Fruit fly (Drosophila melanogaster): ENCODE measurements around the gene Ag5r.

Gene Ag5r

dm6 chrX:14765737-14766253 lies 20.6 kb downstream of the Ag5r start, which contains the start of gene CG15890 (continued):
- no peak for TF ChIP-seq Antp (GFP tag; optimal IDR thresholded peaks at IDR 0.05)
- no peak for TF ChIP-seq BEAF-32 (GFP tag; optimal IDR thresholded peaks at IDR 0.05)
- no peak for TF ChIP-seq Dek (tag; optimal IDR thresholded peaks at IDR 0.05)
- TF ChIP-seq zen (tag; optimal IDR thresholded peaks at IDR 0.05): peak; percentile 48
- TF ChIP-seq Hr78 (GFP tag; optimal IDR thresholded peaks at IDR 0.05): no peak
- TF ChIP-seq CG18619 (GFP tag; optimal IDR thresholded peaks at IDR 0.05): peak; percentile 70
- TF ChIP-seq kni (GFP tag; optimal IDR thresholded peaks at IDR 0.05): no peak
- TF ChIP-seq Lpt (GFP tag; optimal IDR thresholded peaks at IDR 0.05): no peak
- TF ChIP-seq Max (GFP tag; optimal IDR thresholded peaks at IDR 0.05): no peak
- peak; percentile 50 for TF ChIP-seq Hr3 (GFP tag; optimal IDR thresholded peaks at IDR 0.05)
- TF ChIP-seq Deaf1 (tag; optimal IDR thresholded peaks at IDR 0.05): peak; percentile 76
- TF ChIP-seq wek (GFP tag; optimal IDR thresholded peaks at IDR 0.05): no peak
- TF ChIP-seq en (GFP tag; optimal IDR thresholded peaks at IDR 0.05): no peak
- TF ChIP-seq CG3995 (GFP tag; optimal IDR thresholded peaks at IDR 0.05): no peak
- TF ChIP-seq gro (GFP tag; optimal IDR thresholded peaks at IDR 0.05): no peak
- no peak for TF ChIP-seq Mrtf (GFP tag; IDR thresholded peaks at IDR 0.05)
- no peak for TF ChIP-seq Poxn (GFP tag; IDR thresholded peaks at IDR 0.05)
- peak; percentile 78 for TF ChIP-seq CoRest (tag; optimal IDR thresholded peaks at IDR 0.05)
- peak; percentile 0 for TF ChIP-seq NfI (GFP tag; optimal IDR thresholded peaks at IDR 0.05)
- no peak for TF ChIP-seq zfh2 (GFP tag; optimal IDR thresholded peaks at IDR 0.05)
- TF ChIP-seq sug (tag; optimal IDR thresholded peaks at IDR 0.05): peak; percentile 28
- TF ChIP-seq CG4424 (GFP tag; optimal IDR thresholded peaks at IDR 0.05): peak; percentile 65
- no peak for TF ChIP-seq sc (optimal IDR thresholded peaks at IDR 0.05)
- peak; percentile 56 for TF ChIP-seq sc (GFP tag; optimal IDR thresholded peaks at IDR 0.05)
- peak; percentile 1 for TF ChIP-seq Mad (GFP tag; optimal IDR thresholded peaks at IDR 0.05)
- no peak for TF ChIP-seq CG15073 (GFP tag; optimal IDR thresholded peaks at IDR 0.05)
- no peak for TF ChIP-seq fru (optimal IDR thresholded peaks at IDR 0.05)
- TF ChIP-seq bigmax (GFP tag; optimal IDR thresholded peaks at IDR 0.05): no peak
- peak; percentile 34 for TF ChIP-seq CG12219 (GFP tag; optimal IDR thresholded peaks at IDR 0.05)
- no peak for TF ChIP-seq pan (optimal IDR thresholded peaks at IDR 0.05)
- TF ChIP-seq pan (GFP tag; optimal IDR thresholded peaks at IDR 0.05 in 1 of 2, IDR thresholded peaks at IDR 0.05 in 1 of 2): peak in 1 of 2 experiments; percentile 23
- TF ChIP-seq Hr39 (optimal IDR thresholded peaks at IDR 0.05): no peak
- peak; percentile 44 for TF ChIP-seq jing (GFP tag; optimal IDR thresholded peaks at IDR 0.05)
- TF ChIP-seq salm (tag; optimal IDR thresholded peaks at IDR 0.05): no peak
- 0 out of 2 replicates have a peak, but pooled peaks have one; percentile 18 for TF ChIP-seq esg (GFP tag; conservative IDR thresholded peaks at IDR 0.05)
- TF ChIP-seq nerfin-2 (GFP tag; IDR thresholded peaks at IDR 0.05; ENCODE audit: partially characterized antibody): no peak
- TF ChIP-seq CG8924 (tag; optimal IDR thresholded peaks at IDR 0.05): peak; percentile 75
- no peak for TF ChIP-seq lbe (GFP tag; optimal IDR thresholded peaks at IDR 0.05)
- peak; percentile 74 for TF ChIP-seq CG7839 (tag; optimal IDR thresholded peaks at IDR 0.05)
- peak; percentile 79 for TF ChIP-seq CG18262 (tag; optimal IDR thresholded peaks at IDR 0.05)
- no peak for TF ChIP-seq usp (GFP tag; optimal IDR thresholded peaks at IDR 0.05)
- peak; percentile 50 for TF ChIP-seq cwo (GFP tag; optimal IDR thresholded peaks at IDR 0.05)
- no peak for TF ChIP-seq Kr (GFP tag; optimal IDR thresholded peaks at IDR 0.05)
- TF ChIP-seq CG15269 (tag; optimal IDR thresholded peaks at IDR 0.05): peak; percentile 73
- no peak for TF ChIP-seq CG11085 (GFP tag; IDR thresholded peaks at IDR 0.05)
- TF ChIP-seq pfk (GFP tag; optimal IDR thresholded peaks at IDR 0.05): no peak
- peak; percentile 47 for TF ChIP-seq CG15011 (GFP tag; optimal IDR thresholded peaks at IDR 0.05)
- TF ChIP-seq CG2875 (GFP tag; optimal IDR thresholded peaks at IDR 0.05): peak; percentile 23
- no peak for TF ChIP-seq CG10431 (GFP tag; optimal IDR thresholded peaks at IDR 0.05)
- no peak for TF ChIP-seq knrl (GFP tag; IDR thresholded peaks at IDR 0.05; ENCODE audit: partially characterized antibody)
- TF ChIP-seq nerfin-1 (tag; optimal IDR thresholded peaks at IDR 0.05): peak; percentile 45
